Worm (Caenorhabditis elegans): ENCODE results near the gene ZK1307.2.

DNA sequence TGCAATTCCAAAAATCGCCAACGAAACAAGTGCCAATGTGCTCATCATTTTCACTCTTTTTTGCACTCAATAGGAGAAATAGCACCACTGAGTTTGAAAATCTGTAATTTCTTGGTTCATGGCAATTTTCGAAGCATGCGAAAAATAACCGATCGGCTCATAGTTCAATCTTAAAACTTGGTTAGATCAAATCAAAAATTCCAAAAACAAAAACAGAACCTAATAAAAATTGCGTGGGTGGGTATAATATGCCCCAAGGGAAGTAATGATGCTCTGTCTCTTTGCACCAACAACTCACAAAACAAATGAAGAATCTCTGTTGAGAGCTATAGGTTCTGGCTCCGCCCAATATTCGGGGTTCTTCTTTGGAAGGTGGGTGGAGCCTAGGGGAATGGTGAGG is 38.1 kb upstream of the ZK1307.2 start, which contains the start of gene nlp-11:
- TF ChIP-seq klf-2 (GFP tag; conservative IDR thresholded peaks at IDR 0.05) (no peak), cog-1 (tag; optimal IDR thresholded peaks at IDR 0.05) (no peak), ztf-29 (GFP tag; IDR thresholded peaks at IDR 0.05) (no peak)

All from whole organism, midembryonic.